Worm (Caenorhabditis elegans) whole organism, midembryonic: ENCODE measurements around the gene C27F2.6.

ENCODE experiments used
- T22C8.4 ChIP-seq: fragments of 200-800 bp; sonication (Bioruptor generic); IDR thresholded peaks from 2 replicates; pipeline ENCODE4 v1.3.6; 2022; ENCODE audit warnings: missing genetic modification characterization, missing compliant biosample characterization
- cog-1 ChIP-seq: sonication (generic microtip); optimal IDR thresholded peaks from 2 replicates; lab custom pipeline; 2016; ENCODE audit warnings: missing genetic modification characterization, missing compliant biosample characterization
- flt-1 ChIP-seq: fragments of 200-800 bp; sonication (Bioruptor generic); IDR thresholded peaks from 2 replicates; pipeline ENCODE4 v1.3.6; 2022; ENCODE audit warnings: missing genetic modification characterization, missing compliant biosample characterization
- klf-2 ChIP-seq: fragments of 200-800 bp; sonication (Bioruptor generic); conservative IDR thresholded peaks from 2 replicates; pipeline ENCODE4 v1.3.6; 2022; ENCODE audit warnings: missing genetic modification reagents, missing genetic modification characterization, missing compliant biosample characterization
- med-1 ChIP-seq: sonication (generic microtip); optimal IDR thresholded peaks from 2 replicates; lab custom pipeline; 2017; ENCODE audit warnings: missing genetic modification characterization, mild to moderate bottlenecking, missing compliant biosample characterization, antibody characterized with exemption, missing genetic modification reagents; ENCODE audit not compliant: insufficient read depth
- ref-1 ChIP-seq: fragments of 200-800 bp; sonication (Bioruptor generic); conservative IDR thresholded peaks from 2 replicates; pipeline ENCODE4 v1.3.6; 2022; ENCODE audit warnings: missing genetic modification reagents, missing genetic modification characterization, missing compliant biosample characterization
- tab-1 ChIP-seq: fragments of 200-800 bp; sonication (Bioruptor generic); IDR thresholded peaks from 2 replicates; pipeline ENCODE4 v1.3.6; 2022; ENCODE audit warnings: missing genetic modification characterization, missing compliant biosample characterization
- ztf-23 ChIP-seq: fragments of 200-800 bp; sonication (Bioruptor generic); IDR thresholded peaks from 2 replicates; pipeline ENCODE4 v1.3.6; 2022; ENCODE audit warnings: missing genetic modification reagents, missing genetic modification characterization, missing compliant biosample characterization
- ztf-29 ChIP-seq: fragments of 200-800 bp; sonication (Bioruptor generic); IDR thresholded peaks from 2 replicates; pipeline ENCODE4 v1.3.6; 2022; ENCODE audit warnings: missing genetic modification reagents, missing genetic modification characterization, missing compliant biosample characterization

Gene C27F2.6

ce11 chrIII:4998111-4998859, 18.0 kb upstream of the C27F2.6 start, which contains the start of gene tmem-131:
Gene tmem-131 (minus strand): TSS chrIII:4998161.
- TF ChIP-seq med-1 (GFP tag; lab: Kevin White, UChicago) (no peak), T22C8.4 (GFP tag; lab: Robert Waterston, UW) (peak; percentile 57; the same call in 1 of the 2 replicates), tab-1 (no peak)

ce11 chrIII:4987666-4988065, 7.4 kb upstream of the C27F2.6 start:
- TF ChIP-seq tab-1 (no peak), ztf-29 (GFP tag; lab: Robert Waterston, UW) (no peak)

ce11 chrIII:4986790-4987259, 6.6 kb upstream of the C27F2.6 start, which contains the start of the genes C27F2.10 and wdr-60:
Gene C27F2.10 (minus strand): TSS chrIII:4986898.
Gene wdr-60 (plus strand): TSS chrIII:4987209.
- TF ChIP-seq flt-1 (GFP tag; lab: Robert Waterston, UW), result 0 out of 2 replicates have a peak, but pooled peaks have one; percentile 42
- no peak for TF ChIP-seq cog-1 (tag; lab: Kevin White, UChicago)

ce11 chrIII:4984444-4985086, 4.3 kb upstream of the C27F2.6 start, which contains the start of gene C27F2.7:
Gene C27F2.7 (minus strand): TSS chrIII:4984494.
- TF ChIP-seq T22C8.4 (GFP tag; lab: Robert Waterston, UW) (no peak), cog-1 (tag; lab: Kevin White, UChicago) (no peak), ref-1 (GFP tag; lab: Robert Waterston, UW) (no peak), tab-1 (no peak), ztf-23 (GFP tag; lab: Robert Waterston, UW) (no peak), flt-1 (GFP tag; lab: Robert Waterston, UW) (no peak), klf-2 (GFP tag; lab: Robert Waterston, UW) (no peak), ztf-29 (GFP tag; lab: Robert Waterston, UW) (no peak), med-1 (GFP tag; lab: Kevin White, UChicago) (no peak)

- TF ChIP-seq ztf-29 (GFP tag; lab: Robert Waterston, UW), result no peak
- no peak for TF ChIP-seq tab-1
- TF ChIP-seq klf-2 (GFP tag; lab: Robert Waterston, UW), result no peak
- TF ChIP-seq cog-1 (tag; lab: Kevin White, UChicago), result no peak
- no peak for TF ChIP-seq T22C8.4 (GFP tag; lab: Robert Waterston, UW)
- TF ChIP-seq med-1 (GFP tag; lab: Kevin White, UChicago), result no peak
- TF ChIP-seq ztf-23 (GFP tag; lab: Robert Waterston, UW), result no peak
- TF ChIP-seq ref-1 (GFP tag; lab: Robert Waterston, UW), result no peak
- no peak for TF ChIP-seq flt-1 (GFP tag; lab: Robert Waterston, UW)
Observed at ce11 chrIII:4983961-4984360, 3.7 kb upstream of the C27F2.6 start.

ce11 chrIII:4968146-4968545, 12.1 kb downstream of the C27F2.6 start:
- no peak for TF ChIP-seq cog-1 (tag; lab: Kevin White, UChicago)
- TF ChIP-seq ref-1 (GFP tag; lab: Robert Waterston, UW), result no peak
- TF ChIP-seq tab-1, result no peak
- no peak for TF ChIP-seq T22C8.4 (GFP tag; lab: Robert Waterston, UW)
- TF ChIP-seq med-1 (GFP tag; lab: Kevin White, UChicago), result no peak
- no peak for TF ChIP-seq ztf-23 (GFP tag; lab: Robert Waterston, UW)
- TF ChIP-seq flt-1 (GFP tag; lab: Robert Waterston, UW), result no peak
- no peak for TF ChIP-seq klf-2 (GFP tag; lab: Robert Waterston, UW)
- TF ChIP-seq ztf-29 (GFP tag; lab: Robert Waterston, UW), result no peak

ce11 chrIII:4967236-4967635, 13.0 kb downstream of the C27F2.6 start:
- no peak for TF ChIP-seq ref-1 (GFP tag; lab: Robert Waterston, UW)
- TF ChIP-seq flt-1 (GFP tag; lab: Robert Waterston, UW), result no peak
- no peak for TF ChIP-seq cog-1 (tag; lab: Kevin White, UChicago)
- no peak for TF ChIP-seq ztf-29 (GFP tag; lab: Robert Waterston, UW)
- TF ChIP-seq ztf-23 (GFP tag; lab: Robert Waterston, UW), result no peak
- no peak for TF ChIP-seq med-1 (GFP tag; lab: Kevin White, UChicago)
- TF ChIP-seq klf-2 (GFP tag; lab: Robert Waterston, UW), result no peak
- TF ChIP-seq T22C8.4 (GFP tag; lab: Robert Waterston, UW), result no peak
- no peak for TF ChIP-seq tab-1

- TF ChIP-seq flt-1 (GFP tag; lab: Robert Waterston, UW), result no peak
- no peak for TF ChIP-seq ref-1 (GFP tag; lab: Robert Waterston, UW)
- no peak for TF ChIP-seq med-1 (GFP tag; lab: Kevin White, UChicago)
- TF ChIP-seq ztf-23 (GFP tag; lab: Robert Waterston, UW), result no peak
- no peak for TF ChIP-seq ztf-29 (GFP tag; lab: Robert Waterston, UW)
- no peak for TF ChIP-seq tab-1
- no peak for TF ChIP-seq cog-1 (tag; lab: Kevin White, UChicago)
- TF ChIP-seq T22C8.4 (GFP tag; lab: Robert Waterston, UW), result no peak
- TF ChIP-seq klf-2 (GFP tag; lab: Robert Waterston, UW), result no peak
Observed at ce11 chrIII:4965271-4965670, 15.0 kb downstream of the C27F2.6 start, which contains the start of gene nca-2. Gene nca-2 (plus strand): TSS chrIII:4965571.

ce11 chrIII:4962886-4963285, 17.4 kb downstream of the C27F2.6 start, which contains the start of gene C27F2.9:
Gene C27F2.9 (minus strand): TSS chrIII:4963044.
- TF ChIP-seq cog-1 (tag; lab: Kevin White, UChicago) (no peak), med-1 (GFP tag; lab: Kevin White, UChicago) (peak; percentile 1), tab-1 (0 out of 2 replicates have a peak, but pooled peaks have one; percentile 22), T22C8.4 (GFP tag; lab: Robert Waterston, UW) (0 out of 2 replicates have a peak, but pooled peaks have one; percentile 27), ztf-29 (GFP tag; lab: Robert Waterston, UW) (no peak), klf-2 (GFP tag; lab: Robert Waterston, UW) (no peak), ztf-23 (GFP tag; lab: Robert Waterston, UW) (peak; percentile 61; the same call in 1 of the 2 replicates), ref-1 (GFP tag; lab: Robert Waterston, UW) (no peak), flt-1 (GFP tag; lab: Robert Waterston, UW) (peak; percentile 76)
